Worm (Caenorhabditis elegans): ENCODE results near the gene dim-1.

dim-1 gene

ce11 chrX:8029080-8029479, 28.9 kb downstream of the dim-1 start, which contains the start of gene C34D10.1 (continued):
- TF ChIP-seq aly-2 (tag; optimal IDR thresholded peaks at IDR 0.05) = no peak
- no peak for TF ChIP-seq egl-13 (tag; optimal IDR thresholded peaks at IDR 0.05)
- peak; percentile 15 for TF ChIP-seq ama-1 (optimal IDR thresholded peaks at IDR 0.05)
- peak; percentile 40 for TF ChIP-seq jun-1 (tag; optimal IDR thresholded peaks at IDR 0.05)
- peak; percentile 83 for TF ChIP-seq rnt-1 (tag; optimal IDR thresholded peaks at IDR 0.05)
- peak; percentile 65 to 76 for TF ChIP-seq lin-35 (GFP tag; optimal IDR thresholded peaks at IDR 0.05)
- TF ChIP-seq hlh-4 (tag; optimal IDR thresholded peaks at IDR 0.05) = no peak
- TF ChIP-seq fkh-8 (tag; optimal IDR thresholded peaks at IDR 0.05) = peak; percentile 60
- TF ChIP-seq isw-1 (GFP tag; IDR thresholded peaks at IDR 0.05) = peak; percentile 29
- TF ChIP-seq mep-1 (tag; optimal IDR thresholded peaks at IDR 0.05) = peak; percentile 83
- peak; percentile 91 for TF ChIP-seq nhr-85 (tag)
- TF ChIP-seq blmp-1 (tag; optimal IDR thresholded peaks at IDR 0.05) = peak; percentile 85
- no peak for TF ChIP-seq tlp-1 (tag; optimal IDR thresholded peaks at IDR 0.05)
- TF ChIP-seq fkh-10 (GFP tag; optimal IDR thresholded peaks at IDR 0.05) = no peak
- peak; percentile 21 for TF ChIP-seq F16B12.6 (tag; optimal IDR thresholded peaks at IDR 0.05)
- no peak for TF ChIP-seq efl-3 (GFP tag; optimal IDR thresholded peaks at IDR 0.05)
- TF ChIP-seq Y116A8C.19 (tag; optimal IDR thresholded peaks at IDR 0.05; ENCODE audit: borderline replicate concordance) = no peak

ce11 chrX:8027509-8027908, 30.5 kb downstream of the dim-1 start:
- no peak for TF ChIP-seq lir-3 (tag; optimal IDR thresholded peaks at IDR 0.05; ENCODE audit: poor library complexity)
- TF ChIP-seq zip-4 (GFP tag; optimal IDR thresholded peaks at IDR 0.05) = no peak
- TF ChIP-seq grh-1 (GFP tag; IDR thresholded peaks at IDR 0.05) = no peak
- peak in 1 of 2 experiments; percentile 7 for TF ChIP-seq efl-1 (optimal IDR thresholded peaks at IDR 0.05)
- peak; percentile 50 to 93 for TF ChIP-seq efl-1 (GFP tag; optimal IDR thresholded peaks at IDR 0.05 in 1 of 2)
- TF ChIP-seq skn-1 (tag; optimal IDR thresholded peaks at IDR 0.05) = no peak
- TF ChIP-seq mdl-1 (tag; optimal IDR thresholded peaks at IDR 0.05) = no peak
- TF ChIP-seq egl-13 (tag; optimal IDR thresholded peaks at IDR 0.05) = no peak
- 0 out of 2 replicates have a peak, but pooled peaks have one; percentile 6 for TF ChIP-seq mab-9 (GFP tag; IDR thresholded peaks at IDR 0.05)
- no peak for TF ChIP-seq nhr-85 (tag)
- TF ChIP-seq sptf-1 (tag; optimal IDR thresholded peaks at IDR 0.05) = no peak
- TF ChIP-seq unc-62 (GFP tag; optimal IDR thresholded peaks at IDR 0.05) = no peak
- TF ChIP-seq pag-3 (tag; optimal IDR thresholded peaks at IDR 0.05; ENCODE audit: borderline replicate concordance, insufficient read depth) = no peak
- no peak for TF ChIP-seq Y116A8C.19 (tag; optimal IDR thresholded peaks at IDR 0.05; ENCODE audit: borderline replicate concordance)
- peak in 1 of 2 experiments; percentile 1 for TF ChIP-seq lin-35 (GFP tag; optimal IDR thresholded peaks at IDR 0.05)
- no peak for TF ChIP-seq alr-1 (tag; optimal IDR thresholded peaks at IDR 0.05; ENCODE audit: borderline replicate concordance)
- TF ChIP-seq ceh-90 (tag; optimal IDR thresholded peaks at IDR 0.05) = no peak
- TF ChIP-seq ceh-88 (GFP tag; IDR thresholded peaks at IDR 0.05) = no peak
- TF ChIP-seq pax-3 (tag; optimal IDR thresholded peaks at IDR 0.05) = no peak
- TF ChIP-seq lin-13 (GFP tag; optimal IDR thresholded peaks at IDR 0.05) = no peak
- TF ChIP-seq nhr-84 (tag; optimal IDR thresholded peaks at IDR 0.05) = no peak
- TF ChIP-seq tlp-1 (tag; optimal IDR thresholded peaks at IDR 0.05) = no peak
- TF ChIP-seq xbp-1 (tag; optimal IDR thresholded peaks at IDR 0.05) = no peak
- TF ChIP-seq aha-1 (tag; optimal IDR thresholded peaks at IDR 0.05) = no peak

- TF ChIP-seq snu-23 (GFP tag; optimal IDR thresholded peaks at IDR 0.05) (peak; percentile 67), nhr-71 (tag; optimal IDR thresholded peaks at IDR 0.05) (peak; percentile 68), mdl-1 (tag; optimal IDR thresholded peaks at IDR 0.05) (peak in 1 of 2 experiments; percentile 40), lin-14 (GFP tag; optimal IDR thresholded peaks at IDR 0.05) (peak; percentile 64), fkh-8 (tag; optimal IDR thresholded peaks at IDR 0.05) (no peak), pag-3 (tag; optimal IDR thresholded peaks at IDR 0.05; ENCODE audit: borderline replicate concordance, insufficient read depth) (peak; percentile 4), blmp-1 (tag; optimal IDR thresholded peaks at IDR 0.05) (peak; percentile 72), nhr-19 (GFP tag; conservative IDR thresholded peaks at IDR 0.05) (peak; percentile 44), nhr-12 (tag; optimal IDR thresholded peaks at IDR 0.05) (no peak), lin-35 (GFP tag; optimal IDR thresholded peaks at IDR 0.05) (peak in 1 of 2 experiments; percentile 68), efl-1 (optimal IDR thresholded peaks at IDR 0.05) (no peak), efl-1 (GFP tag; optimal IDR thresholded peaks at IDR 0.05 in 1 of 2) (peak in 1 of 2 experiments; percentile 34), egl-27 (tag; optimal IDR thresholded peaks at IDR 0.05) (no peak), dpl-1 (GFP tag; optimal IDR thresholded peaks at IDR 0.05) (peak in 1 of 3 experiments; percentile 11), nhr-90 (tag; optimal IDR thresholded peaks at IDR 0.05; ENCODE audit: poor library complexity) (peak; percentile 13), lsy-2 (tag; optimal IDR thresholded peaks at IDR 0.05) (peak; percentile 9 to 19), C34B4.2 (tag; optimal IDR thresholded peaks at IDR 0.05) (no peak), egl-13 (tag; optimal IDR thresholded peaks at IDR 0.05) (no peak), ceh-88 (GFP tag; IDR thresholded peaks at IDR 0.05) (no peak), nhr-20 (tag; optimal IDR thresholded peaks at IDR 0.05) (peak; percentile 64), rnt-1 (tag; optimal IDR thresholded peaks at IDR 0.05) (peak; percentile 27), elt-2 (tag; optimal IDR thresholded peaks at IDR 0.05) (peak; percentile 46)
Observed at ce11 chrX:8026709-8027108, 31.3 kb downstream of the dim-1 start.

Measured in whole organism, L1 larva.